Worm (Caenorhabditis elegans): ENCODE measurements around the gene cdf-2.

ce11 chrX:12425427-12425826 lies 41.3 kb downstream of the cdf-2 start, which contains the start of gene T24D3.2:
- TF ChIP-seq W03F9.2 (tag; optimal IDR thresholded peaks at IDR 0.05) (no peak), him-1 (tag; optimal IDR thresholded peaks at IDR 0.05) (no peak), dao-5 (tag; optimal IDR thresholded peaks at IDR 0.05) (no peak)
